Worm (Caenorhabditis elegans) whole organism, midembryonic: ENCODE measurements around the gene gphr-2.

ENCODE experiments used
- T22C8.4 ChIP-seq: fragments of 200-800 bp; sonication (Bioruptor generic); IDR thresholded peaks from 2 replicates; pipeline ENCODE4 v1.3.6; 2022; ENCODE audit warnings: missing genetic modification characterization, missing compliant biosample characterization
- cog-1 ChIP-seq: sonication (generic microtip); optimal IDR thresholded peaks from 2 replicates; lab custom pipeline; 2016; ENCODE audit warnings: missing genetic modification characterization, missing compliant biosample characterization
- flt-1 ChIP-seq: fragments of 200-800 bp; sonication (Bioruptor generic); IDR thresholded peaks from 2 replicates; pipeline ENCODE4 v1.3.6; 2022; ENCODE audit warnings: missing genetic modification characterization, missing compliant biosample characterization
- klf-2 ChIP-seq: fragments of 200-800 bp; sonication (Bioruptor generic); conservative IDR thresholded peaks from 2 replicates; pipeline ENCODE4 v1.3.6; 2022; ENCODE audit warnings: missing genetic modification reagents, missing genetic modification characterization, missing compliant biosample characterization
- med-1 ChIP-seq: sonication (generic microtip); optimal IDR thresholded peaks from 2 replicates; lab custom pipeline; 2017; ENCODE audit warnings: missing genetic modification characterization, mild to moderate bottlenecking, missing compliant biosample characterization, antibody characterized with exemption, missing genetic modification reagents; ENCODE audit not compliant: insufficient read depth
- ref-1 ChIP-seq: fragments of 200-800 bp; sonication (Bioruptor generic); conservative IDR thresholded peaks from 2 replicates; pipeline ENCODE4 v1.3.6; 2022; ENCODE audit warnings: missing genetic modification reagents, missing genetic modification characterization, missing compliant biosample characterization
- tab-1 ChIP-seq: fragments of 200-800 bp; sonication (Bioruptor generic); IDR thresholded peaks from 2 replicates; pipeline ENCODE4 v1.3.6; 2022; ENCODE audit warnings: missing genetic modification characterization, missing compliant biosample characterization
- ztf-23 ChIP-seq: fragments of 200-800 bp; sonication (Bioruptor generic); IDR thresholded peaks from 2 replicates; pipeline ENCODE4 v1.3.6; 2022; ENCODE audit warnings: missing genetic modification reagents, missing genetic modification characterization, missing compliant biosample characterization
- ztf-29 ChIP-seq: fragments of 200-800 bp; sonication (Bioruptor generic); IDR thresholded peaks from 2 replicates; pipeline ENCODE4 v1.3.6; 2022; ENCODE audit warnings: missing genetic modification reagents, missing genetic modification characterization, missing compliant biosample characterization

Gene gphr-2

ce11 chrX:14267170-14267569 lies 40.4 kb downstream of the gphr-2 start:
- no peak for TF ChIP-seq flt-1
- no peak for TF ChIP-seq T22C8.4 (GFP tag; lab: Robert Waterston, UW)
- TF ChIP-seq ref-1 (GFP tag; lab: Robert Waterston, UW), result no peak
- no peak for TF ChIP-seq ztf-29 (GFP tag; lab: Robert Waterston, UW)
- TF ChIP-seq klf-2 (GFP tag; lab: Robert Waterston, UW), result no peak
- TF ChIP-seq cog-1 (tag; lab: Kevin White, UChicago), result no peak
- no peak for TF ChIP-seq tab-1
- no peak for TF ChIP-seq ztf-23
- no peak for TF ChIP-seq med-1 (GFP tag; lab: Kevin White, UChicago)

- no peak for TF ChIP-seq tab-1
- no peak for TF ChIP-seq ref-1 (GFP tag; lab: Robert Waterston, UW)
- no peak for TF ChIP-seq flt-1
- no peak for TF ChIP-seq cog-1 (tag; lab: Kevin White, UChicago)
- TF ChIP-seq ztf-23, result no peak
- TF ChIP-seq med-1 (GFP tag; lab: Kevin White, UChicago), result no peak
- no peak for TF ChIP-seq ztf-29 (GFP tag; lab: Robert Waterston, UW)
- no peak for TF ChIP-seq T22C8.4 (GFP tag; lab: Robert Waterston, UW)
- TF ChIP-seq klf-2 (GFP tag; lab: Robert Waterston, UW), result no peak
These were observed 44.1 kb downstream of the gphr-2 start, which contains the start of gene E02H4.8 for ce11 chrX:14263473-14263872. E02H4.8 (minus strand) TSS chrX:14263573.

ce11 chrX:14257661-14258060 lies 49.9 kb downstream of the gphr-2 start, which contains the start of gene E02H4.4:
E02H4.4 (plus strand) TSS chrX:14257961.
- TF ChIP-seq ztf-29 (GFP tag; lab: Robert Waterston, UW), result no peak
- TF ChIP-seq flt-1, result no peak
- no peak for TF ChIP-seq T22C8.4 (GFP tag; lab: Robert Waterston, UW)
- TF ChIP-seq klf-2 (GFP tag; lab: Robert Waterston, UW), result no peak
- TF ChIP-seq med-1 (GFP tag; lab: Kevin White, UChicago), result no peak
- TF ChIP-seq tab-1, result no peak
- no peak for TF ChIP-seq cog-1 (tag; lab: Kevin White, UChicago)
- TF ChIP-seq ref-1 (GFP tag; lab: Robert Waterston, UW), result no peak
- no peak for TF ChIP-seq ztf-23

ce11 chrX:14255973-14256372 lies 51.6 kb downstream of the gphr-2 start, which contains the start of gene E02H4.7:
E02H4.7 (plus strand) TSS chrX:14256273.
- TF ChIP-seq med-1 (GFP tag; lab: Kevin White, UChicago) (no peak), flt-1 (no peak), klf-2 (GFP tag; lab: Robert Waterston, UW) (no peak), cog-1 (tag; lab: Kevin White, UChicago) (no peak), tab-1 (no peak), ztf-29 (GFP tag; lab: Robert Waterston, UW) (no peak), T22C8.4 (GFP tag; lab: Robert Waterston, UW) (no peak), ref-1 (GFP tag; lab: Robert Waterston, UW) (no peak), ztf-23 (no peak)

ce11 chrX:14255031-14255430 lies 52.5 kb downstream of the gphr-2 start, which contains the start of gene E02H4.5:
E02H4.5 (minus strand) TSS chrX:14255131.
- TF ChIP-seq flt-1, result no peak
- TF ChIP-seq klf-2 (GFP tag; lab: Robert Waterston, UW), result no peak
- TF ChIP-seq cog-1 (tag; lab: Kevin White, UChicago), result no peak
- no peak for TF ChIP-seq ztf-29 (GFP tag; lab: Robert Waterston, UW)
- no peak for TF ChIP-seq ref-1 (GFP tag; lab: Robert Waterston, UW)
- no peak for TF ChIP-seq ztf-23
- no peak for TF ChIP-seq T22C8.4 (GFP tag; lab: Robert Waterston, UW)
